Worm (Caenorhabditis elegans): Measurements from ENCODE around the gene col-117.

The col-117 gene

ce11 chrIV:8821147-8821546, 2.8 kb downstream of the col-117 start, which contains the start of gene T28C6.5:
T28C6.5 (plus strand) TSS chrIV:8821447.
- TF ChIP-seq ztf-3 (GFP tag; optimal IDR thresholded peaks at IDR 0.05), result no peak
- TF ChIP-seq akir-1 (GFP tag; optimal IDR thresholded peaks at IDR 0.05), result no peak
- TF ChIP-seq sdz-38 (tag; optimal IDR thresholded peaks at IDR 0.05), result no peak
- TF ChIP-seq dox-1 (GFP tag; IDR thresholded peaks at IDR 0.05), result no peak
- TF ChIP-seq ekl-4 (GFP tag; IDR thresholded peaks at IDR 0.05), result no peak
- TF ChIP-seq nhr-27 (tag; optimal IDR thresholded peaks at IDR 0.05), result no peak
- TF ChIP-seq madf-3 (GFP tag; IDR thresholded peaks at IDR 0.05), result no peak
- no peak for TF ChIP-seq F10E7.11 (tag; optimal IDR thresholded peaks at IDR 0.05)
- no peak for TF ChIP-seq repo-1 (tag; optimal IDR thresholded peaks at IDR 0.05)
- no peak for TF ChIP-seq ztf-22 (GFP tag; optimal IDR thresholded peaks at IDR 0.05)
- no peak for TF ChIP-seq pbrm-1 (GFP tag; IDR thresholded peaks at IDR 0.05)
- no peak for TF ChIP-seq B0019.2 (GFP tag; conservative IDR thresholded peaks at IDR 0.05)
- no peak for TF ChIP-seq tbp1 (GFP tag; optimal IDR thresholded peaks at IDR 0.05)
- TF ChIP-seq attf-3 (GFP tag; conservative IDR thresholded peaks at IDR 0.05), result no peak
- TF ChIP-seq K11D2.4 (GFP tag; IDR thresholded peaks at IDR 0.05), result no peak
- TF ChIP-seq rec-8 (tag; optimal IDR thresholded peaks at IDR 0.05), result no peak
- TF ChIP-seq tbx-9 (tag; optimal IDR thresholded peaks at IDR 0.05; ENCODE audit: borderline replicate concordance), result no peak
- no peak for TF ChIP-seq ceh-27 (GFP tag; optimal IDR thresholded peaks at IDR 0.05)
- no peak for TF ChIP-seq nfya-1 (tag; optimal IDR thresholded peaks at IDR 0.05; ENCODE audit: borderline replicate concordance, insufficient read depth)

- TF ChIP-seq K11D2.4 (GFP tag; IDR thresholded peaks at IDR 0.05), result no peak
- no peak for TF ChIP-seq chd-7 (tag; optimal IDR thresholded peaks at IDR 0.05)
Observed at ce11 chrIV:8820041-8820440, 4.0 kb downstream of the col-117 start, which contains the start of gene T28C6.3. T28C6.3 (plus strand) TSS chrIV:8820341.

- TF ChIP-seq madf-3 (GFP tag; IDR thresholded peaks at IDR 0.05), result no peak
- no peak for TF ChIP-seq bed-1 (GFP tag; IDR thresholded peaks at IDR 0.05)
- no peak for TF ChIP-seq lin-54 (GFP tag; optimal IDR thresholded peaks at IDR 0.05)
- TF ChIP-seq B0035.1 (tag; optimal IDR thresholded peaks at IDR 0.05), result no peak
- no peak for TF ChIP-seq nhr-27 (tag; optimal IDR thresholded peaks at IDR 0.05)
- TF ChIP-seq sptf-2 (GFP tag; optimal IDR thresholded peaks at IDR 0.05), result no peak
- no peak for TF ChIP-seq hmg-20 (GFP tag; IDR thresholded peaks at IDR 0.05)
- TF ChIP-seq athp-1 (tag; optimal IDR thresholded peaks at IDR 0.05), result no peak
- TF ChIP-seq Y67H2A.10 (GFP tag; conservative IDR thresholded peaks at IDR 0.05), result no peak
- TF ChIP-seq fkh-3 (tag; optimal IDR thresholded peaks at IDR 0.05), result no peak
- TF ChIP-seq akir-1 (GFP tag; optimal IDR thresholded peaks at IDR 0.05), result no peak
- no peak for TF ChIP-seq unc-62 (GFP tag; optimal IDR thresholded peaks at IDR 0.05)
- TF ChIP-seq cebp-1 (GFP tag; IDR thresholded peaks at IDR 0.05), result no peak
- TF ChIP-seq cebp-1 (tag; optimal IDR thresholded peaks at IDR 0.05), result no peak
- no peak for TF ChIP-seq attf-6 (GFP tag; IDR thresholded peaks at IDR 0.05)
- no peak for TF ChIP-seq F10E7.11 (tag; optimal IDR thresholded peaks at IDR 0.05)
- no peak for TF ChIP-seq unc-130 (GFP tag; optimal IDR thresholded peaks at IDR 0.05)
- TF ChIP-seq let-526 (GFP tag; IDR thresholded peaks at IDR 0.05), result no peak
- TF ChIP-seq ceh-91 (GFP tag; IDR thresholded peaks at IDR 0.05), result no peak
Observed at ce11 chrIV:8819471-8819870, 4.5 kb downstream of the col-117 start.

- TF ChIP-seq nhr-179 (tag; optimal IDR thresholded peaks at IDR 0.05), result no peak
- no peak for TF ChIP-seq lin-54 (GFP tag; optimal IDR thresholded peaks at IDR 0.05)
- TF ChIP-seq ceh-79 (tag; optimal IDR thresholded peaks at IDR 0.05), result no peak
- TF ChIP-seq ceh-100 (GFP tag; IDR thresholded peaks at IDR 0.05), result no peak
- TF ChIP-seq ceh-40 (GFP tag; IDR thresholded peaks at IDR 0.05), result no peak
- TF ChIP-seq rpc-1 (optimal IDR thresholded peaks at IDR 0.05), result no peak
- no peak for TF ChIP-seq rpc-1 (tag; optimal IDR thresholded peaks at IDR 0.05)
- TF ChIP-seq ekl-4 (GFP tag; IDR thresholded peaks at IDR 0.05), result no peak
- TF ChIP-seq hmg-1.2 (GFP tag; IDR thresholded peaks at IDR 0.05), result no peak
Observed at ce11 chrIV:8817639-8818038, 6.4 kb downstream of the col-117 start, which contains the start of gene T28C6.10. T28C6.10 (plus strand) TSS chrIV:8817939.
